Comparison of ENCODE assay signal across 1 fruit fly cellular context in the genomic region with DNA sequence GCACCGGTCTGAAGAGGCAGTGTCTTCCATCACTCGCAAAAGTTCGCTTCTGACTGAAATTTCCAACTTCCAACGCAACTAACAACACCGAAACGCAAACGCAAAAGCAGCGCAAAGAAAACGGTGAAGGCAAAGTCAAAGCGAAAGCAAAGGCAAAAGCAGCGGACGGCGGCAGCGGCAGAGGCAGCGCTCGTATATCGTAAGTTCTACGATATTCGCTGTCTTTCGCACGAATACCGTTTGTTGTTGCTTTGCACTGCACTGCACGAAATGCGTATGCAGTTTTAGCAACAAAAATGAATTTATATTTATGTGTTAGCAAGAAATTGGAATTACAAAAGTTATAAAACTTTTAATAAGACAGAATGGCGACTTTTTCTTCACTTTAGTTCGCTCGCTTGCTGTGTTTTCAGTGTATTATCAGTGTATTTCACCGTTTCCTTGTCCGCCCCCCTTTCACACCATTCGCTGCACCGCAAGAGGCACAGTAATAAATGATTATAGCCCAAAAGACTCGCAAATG.
TF ChIP-seq lines count a peak whose summit lies in the region.

A gene (minus strand): TSS at position 51 of the 523 bp plus-strand sequence.

TF ChIP-seq in whole organism, embryonic, 481 proteins besides CTCF, POLR2A, EP300 and RAD21 (continued from another document):
- TF ChIP-seq CG8388 (GFP tag; optimal IDR thresholded peaks at IDR 0.05; lab: Kevin White, UChicago) (peak; percentile 81), aop (GFP tag; IDR thresholded peaks at IDR 0.05; lab: Robert Waterston, UW) (peak; percentile 79), Gug (GFP tag; IDR thresholded peaks at IDR 0.05; lab: Robert Waterston, UW) (peak; percentile 70; the same call in 3 of the 4 replicates), CG11247 (GFP tag; IDR thresholded peaks at IDR 0.05; lab: Robert Waterston, UW) (peak; percentile 78), CG6813 (GFP tag; optimal IDR thresholded peaks at IDR 0.05; lab: Kevin White, UChicago) (peak; percentile 80), CG10979 (tag; optimal IDR thresholded peaks at IDR 0.05; lab: Kevin White, UChicago) (peak; percentile 88), ranshi (GFP tag; IDR thresholded peaks at IDR 0.05; lab: Robert Waterston, UW) (peak; percentile 85), chif (GFP tag; optimal IDR thresholded peaks at IDR 0.05; lab: Kevin White, UChicago) (peak; percentile 83 to 88), Drgx (GFP tag; IDR thresholded peaks at IDR 0.05; lab: Robert Waterston, UW) (peak; percentile 89), unc-4 (GFP tag; IDR thresholded peaks at IDR 0.05; lab: Robert Waterston, UW; ENCODE audit: partially characterized antibody) (no peak), tup (GFP tag; optimal IDR thresholded peaks at IDR 0.05; lab: Kevin White, UChicago) (peak; percentile 64)
